Fruit fly (Drosophila melanogaster) whole organism, embryonic: ENCODE results near the gene Best4.

Experiments used
- Blimp-1 ChIP-seq: fragments of 200-800 bp; sonication (Bioruptor generic); optimal IDR thresholded peaks from 3 replicates; lab custom pipeline; 2018; ENCODE audit warnings: missing biosample characterization, missing genetic modification characterization, mild to moderate bottlenecking, moderate library complexity, missing genetic modification reagents
- CG10979 ChIP-seq: fragments of 200-800 bp; sonication (Bioruptor generic); optimal IDR thresholded peaks from 2 replicates; lab custom pipeline; 2018; ENCODE audit warnings: missing biosample characterization, mild to moderate bottlenecking, missing genetic modification characterization, moderate library complexity
- CG12219 ChIP-seq: fragments of 200-800 bp; sonication (Bioruptor generic); optimal IDR thresholded peaks from 3 replicates; lab custom pipeline; 2018; ENCODE audit warnings: missing biosample characterization, mild to moderate bottlenecking, missing genetic modification characterization
- CG12391 ChIP-seq: fragments of 200-800 bp; sonication (Bioruptor generic); optimal IDR thresholded peaks from 3 replicates; lab custom pipeline; 2018; ENCODE audit warnings: missing biosample characterization, mild to moderate bottlenecking, missing genetic modification characterization, moderate library complexity
- CG14710 ChIP-seq: fragments of 200-800 bp; sonication (Bioruptor generic); optimal IDR thresholded peaks from 3 replicates; lab custom pipeline; 2019; ENCODE audit warnings: missing biosample characterization, mild to moderate bottlenecking, missing genetic modification characterization, moderate library complexity
- CG15696 ChIP-seq: fragments of 200-800 bp; sonication (Bioruptor generic); optimal IDR thresholded peaks from 2 replicates; lab custom pipeline; 2019; ENCODE audit warnings: missing biosample characterization, mild to moderate bottlenecking, missing genetic modification characterization, moderate library complexity
- CG1603 ChIP-seq: fragments of 200-800 bp; sonication (Bioruptor generic); optimal IDR thresholded peaks from 2 replicates; lab custom pipeline; 2019; ENCODE audit warnings: missing biosample characterization, mild to moderate bottlenecking, missing genetic modification characterization, moderate library complexity
- CG17186 ChIP-seq: fragments of 200-800 bp; sonication (Bioruptor generic); optimal IDR thresholded peaks from 3 replicates; lab custom pipeline; 2017; ENCODE audit warnings: missing biosample characterization, missing genetic modification reagents, missing genetic modification characterization
- CG17328 ChIP-seq: fragments of 200-800 bp; sonication (Bioruptor generic); IDR thresholded peaks from 2 replicates; pipeline ENCODE4 v1.3.6; 2022; ENCODE audit warnings: missing biosample characterization, missing genetic modification characterization
- CG17829 ChIP-seq: fragments of 200-800 bp; optimal IDR thresholded peaks from 2 replicates; lab custom pipeline; 2019; ENCODE audit warnings: missing biosample characterization, mild to moderate bottlenecking, missing genetic modification characterization, moderate library complexity
- CG18262 ChIP-seq: fragments of 200-800 bp; optimal IDR thresholded peaks from 3 replicates; lab custom pipeline; 2019; ENCODE audit warnings: missing biosample characterization, mild to moderate bottlenecking, missing genetic modification characterization, moderate library complexity
- CG2199 ChIP-seq: fragments of 200-800 bp; sonication (Bioruptor generic); IDR thresholded peaks from 3 replicates; pipeline ENCODE4 v1.3.6; 2022; ENCODE audit warnings: missing biosample characterization, missing genetic modification characterization
- CG2712 ChIP-seq: fragments of 200-800 bp; optimal IDR thresholded peaks from 3 replicates; lab custom pipeline; 2019; ENCODE audit warnings: missing biosample characterization, mild to moderate bottlenecking, missing genetic modification characterization, moderate library complexity
- CG31441 ChIP-seq: fragments of 200-800 bp; sonication (Bioruptor generic); IDR thresholded peaks from 2 replicates; pipeline ENCODE4 v1.3.6; 2022; ENCODE audit warnings: missing biosample characterization, missing genetic modification characterization
- CG4404 ChIP-seq: fragments of 200-800 bp; sonication (Bioruptor generic); IDR thresholded peaks from 2 replicates; pipeline ENCODE4 v1.3.6; 2022; ENCODE audit warnings: missing biosample characterization, missing genetic modification characterization
- CG4424 ChIP-seq: fragments of 200-800 bp; sonication (Bioruptor generic); optimal IDR thresholded peaks from 3 replicates; lab custom pipeline; 2016; ENCODE audit warnings: missing biosample characterization, missing genetic modification characterization
- CG6689 ChIP-seq: fragments of 200-800 bp; sonication (Bioruptor generic); IDR thresholded peaks from 2 replicates; pipeline ENCODE4 v1.3.6; 2022; ENCODE audit warnings: missing biosample characterization, missing genetic modification characterization
- CG8924 ChIP-seq: fragments of 200-800 bp; optimal IDR thresholded peaks from 3 replicates; lab custom pipeline; 2019; ENCODE audit warnings: missing biosample characterization, mild to moderate bottlenecking, missing genetic modification characterization, moderate library complexity
- CG9609 ChIP-seq: fragments of 200-800 bp; sonication (Bioruptor generic); optimal IDR thresholded peaks from 3 replicates; lab custom pipeline; 2016; ENCODE audit warnings: missing biosample characterization, missing genetic modification characterization
- CG9727 ChIP-seq: fragments of 200-800 bp; sonication (Bioruptor generic); optimal IDR thresholded peaks from 3 replicates; lab custom pipeline; 2017; ENCODE audit warnings: missing biosample characterization, mild to moderate bottlenecking, missing genetic modification characterization
- CTCF ChIP-seq: fragments of 200-800 bp; sonication (Bioruptor generic); optimal IDR thresholded peaks from 2 replicates; lab custom pipeline; 2017; ENCODE audit warnings: missing biosample characterization, mild to moderate bottlenecking, missing genetic modification characterization, moderate library complexity
- Doc2 ChIP-seq: fragments of 200-800 bp; sonication (Bioruptor generic); IDR thresholded peaks from 2 replicates; pipeline ENCODE4 v1.3.6; 2022; ENCODE audit warnings: missing biosample characterization, missing genetic modification characterization
- Drgx ChIP-seq: fragments of 200-800 bp; sonication (Bioruptor generic); IDR thresholded peaks from 2 replicates; pipeline ENCODE4 v1.3.6; 2022; ENCODE audit warnings: missing biosample characterization, missing genetic modification characterization
- Hr39 ChIP-seq: fragments of >200 bp; optimal IDR thresholded peaks from 2 replicates; lab custom pipeline; 2017
- Lim3 ChIP-seq: fragments of 200-800 bp; sonication (Bioruptor generic); IDR thresholded peaks from 2 replicates; pipeline ENCODE4 v1.3.6; 2022; ENCODE audit warnings: missing biosample characterization, missing genetic modification characterization
- MTF-1 ChIP-seq: fragments of 200-800 bp; sonication (Bioruptor generic); optimal IDR thresholded peaks from 2 replicates; lab custom pipeline; 2018; ENCODE audit warnings: missing biosample characterization, mild to moderate bottlenecking, missing genetic modification characterization, borderline replicate concordance
- Six4 ChIP-seq: fragments of 200-800 bp; sonication (Bioruptor generic); optimal IDR thresholded peaks from 2 replicates; lab custom pipeline; 2016; ENCODE audit warnings: missing biosample characterization, missing genetic modification characterization
- Spps ChIP-seq: fragments of 200-800 bp; sonication (Bioruptor generic); optimal IDR thresholded peaks from 2 replicates; lab custom pipeline; 2018; ENCODE audit warnings: missing biosample characterization, mild to moderate bottlenecking, missing genetic modification characterization
- Ssrp ChIP-seq: fragments of 200-800 bp; sonication (Bioruptor generic); optimal IDR thresholded peaks from 2 replicates; lab custom pipeline; 2018; ENCODE audit warnings: missing biosample characterization, mild to moderate bottlenecking, missing genetic modification characterization, moderate library complexity
- Tbp ChIP-seq: fragments of >200 bp; optimal IDR thresholded peaks from 2 replicates; lab custom pipeline; 2018; ENCODE audit warnings: missing biosample characterization, missing genetic modification characterization
- Vsx1 ChIP-seq: fragments of 200-800 bp; sonication (Bioruptor generic); optimal IDR thresholded peaks from 2 replicates; lab custom pipeline; 2017; ENCODE audit warnings: missing biosample characterization, mild to moderate bottlenecking, missing genetic modification characterization, missing genetic modification reagents
- bsh ChIP-seq, 2 experiments: fragments of 200-800 bp; sonication (Bioruptor generic); optimal IDR thresholded peaks; 2 replicates each; lab custom pipeline; 2017 to 2018; ENCODE audit warnings: mild to moderate bottlenecking in 2 of 2, missing biosample characterization in 2 of 2, missing genetic modification characterization in 2 of 2, moderate library complexity in 1 of 2
- cad ChIP-seq: fragments of >200 bp; optimal IDR thresholded peaks from 2 replicates; lab custom pipeline; 2017; ENCODE audit warnings: missing biosample characterization, missing genetic modification characterization
- cas ChIP-seq: fragments of 200-800 bp; sonication (Bioruptor generic); IDR thresholded peaks from 2 replicates; pipeline ENCODE4 v1.3.6; 2022; ENCODE audit warnings: missing biosample characterization, missing genetic modification characterization
- crol ChIP-seq: fragments of 200-800 bp; sonication (Bioruptor generic); IDR thresholded peaks from 2 replicates; pipeline ENCODE4 v1.3.6; 2022; ENCODE audit warnings: missing biosample characterization, missing genetic modification characterization
- dysf ChIP-seq: fragments of 200-800 bp; sonication (Bioruptor generic); IDR thresholded peaks from 3 replicates; pipeline ENCODE4 v1.3.6; 2022; ENCODE audit warnings: missing biosample characterization, missing genetic modification characterization
- fd96Cb ChIP-seq: fragments of 200-800 bp; sonication (Bioruptor generic); optimal IDR thresholded peaks from 2 replicates; lab custom pipeline; 2018; ENCODE audit warnings: missing biosample characterization, mild to moderate bottlenecking, missing genetic modification characterization, moderate library complexity
- lola ChIP-seq, 3 experiments: fragments of >200 bp in 2 of 3; fragments of 200-800 bp in 1 of 3; sonication (Bioruptor generic) in 1 of 3; optimal IDR thresholded peaks; 2 replicates each; lab custom pipeline; 2017 to 2019; ENCODE audit warnings: missing biosample characterization in 3 of 3, missing genetic modification characterization in 3 of 3, mild to moderate bottlenecking in 1 of 3, moderate library complexity in 1 of 3
- nmo ChIP-seq: fragments of 200-800 bp; sonication (Bioruptor generic); optimal IDR thresholded peaks from 2 replicates; lab custom pipeline; 2018; ENCODE audit warnings: missing biosample characterization, mild to moderate bottlenecking, missing genetic modification characterization, moderate library complexity
- odd ChIP-seq: fragments of 200-800 bp; sonication (Bioruptor generic); optimal IDR thresholded peaks from 2 replicates; lab custom pipeline; 2017; ENCODE audit warnings: missing biosample characterization, mild to moderate bottlenecking, missing genetic modification characterization
- pita ChIP-seq: fragments of 200-800 bp; sonication (Bioruptor generic); optimal IDR thresholded peaks from 2 replicates; lab custom pipeline; 2017; ENCODE audit warnings: missing biosample characterization, mild to moderate bottlenecking, missing genetic modification characterization
- sc ChIP-seq, 3 experiments: fragments of >200 bp in 2 of 3; fragments of 200-800 bp in 1 of 3; sonication (Bioruptor generic) in 1 of 3; optimal IDR thresholded peaks; 2 replicates in 2 of 3; 3 replicates in 1 of 3; lab custom pipeline; 2017; ENCODE audit warnings: mild to moderate bottlenecking in 1 of 3, missing biosample characterization in 1 of 3, missing genetic modification characterization in 1 of 3, missing genetic modification reagents in 1 of 3
- sens ChIP-seq: fragments of 200-800 bp; sonication (Bioruptor generic); peaks from one replicate; lab custom pipeline; 2016; ENCODE audit warnings: missing biosample characterization, missing genetic modification characterization
- slou ChIP-seq: fragments of 200-800 bp; sonication (Bioruptor generic); optimal IDR thresholded peaks from 3 replicates; lab custom pipeline; 2016; ENCODE audit warnings: missing biosample characterization, missing genetic modification characterization
- sna ChIP-seq: fragments of 200-800 bp; sonication (Bioruptor generic); IDR thresholded peaks from 2 replicates; pipeline ENCODE4 v1.3.6; 2022; ENCODE audit warnings: missing biosample characterization, missing genetic modification characterization; ENCODE audit not compliant: partially characterized antibody
- trem ChIP-seq: fragments of 200-800 bp; optimal IDR thresholded peaks from 3 replicates; lab custom pipeline; 2019; ENCODE audit warnings: missing biosample characterization, mild to moderate bottlenecking, missing genetic modification characterization, moderate library complexity
- tup ChIP-seq: fragments of 200-800 bp; sonication (Bioruptor generic); optimal IDR thresholded peaks from 2 replicates; lab custom pipeline; 2016; ENCODE audit warnings: missing biosample characterization, mild to moderate bottlenecking, missing genetic modification characterization, moderate library complexity
- zf30C ChIP-seq: fragments of 200-800 bp; sonication (Bioruptor generic); optimal IDR thresholded peaks from 3 replicates; lab custom pipeline; 2018; ENCODE audit warnings: missing biosample characterization, mild to moderate bottlenecking, missing genetic modification characterization

Gene Best4

dm6 chr3L:15264247-15265028 lies 34.3 kb upstream of the Best4 start (continued):
- peak; percentile 27 for TF ChIP-seq nmo (GFP tag; lab: Kevin White, UChicago)
- peak; percentile 48 for TF ChIP-seq zf30C (GFP tag; lab: Kevin White, UChicago)
- TF ChIP-seq pita (GFP tag; lab: Kevin White, UChicago): peak; percentile 23
- TF ChIP-seq CG15696 (tag; lab: Kevin White, UChicago): peak; percentile 46
- peak; percentile 11 to 66 for TF ChIP-seq bsh (GFP tag; optimal IDR thresholded peaks at IDR 0.05; lab: Kevin White, UChicago)
- TF ChIP-seq CG14710 (tag; lab: Kevin White, UChicago): peak; percentile 34
- TF ChIP-seq lola (GFP tag; optimal IDR thresholded peaks at IDR 0.05; lab: Kevin White, UChicago): peak in 1 of 3 experiments; percentile 45
- TF ChIP-seq fd96Cb (tag; lab: Kevin White, UChicago): peak; percentile 28
- no peak for TF ChIP-seq tup (GFP tag; lab: Kevin White, UChicago)
- TF ChIP-seq CG2199 (GFP tag; lab: Robert Waterston, UW): peak; percentile 58; the same call in 1 of the 3 replicates
- peak; percentile 5 for TF ChIP-seq CG4424 (GFP tag; lab: Kevin White, UChicago)
- peak; percentile 22 for TF ChIP-seq trem (tag; lab: Kevin White, UChicago)
- peak; percentile 32 for TF ChIP-seq CG17829
- TF ChIP-seq CG17328 (GFP tag; lab: Robert Waterston, UW): no peak
- TF ChIP-seq CG10979 (tag; lab: Kevin White, UChicago): peak; percentile 58
- TF ChIP-seq CG31441 (GFP tag; lab: Robert Waterston, UW): peak; percentile 41; the same call in 1 of the 2 replicates
- TF ChIP-seq CTCF (GFP tag; lab: Kevin White, UChicago): peak; percentile 51
- 0 out of 2 replicates have a peak, but pooled peaks have one; percentile 6 for TF ChIP-seq CG6689
- peak; percentile 73 for TF ChIP-seq crol (GFP tag; lab: Robert Waterston, UW)
- no peak for TF ChIP-seq CG12219 (GFP tag; lab: Kevin White, UChicago)
- peak; percentile 41; the same call in 1 of the 2 replicates for TF ChIP-seq Drgx (GFP tag; lab: Robert Waterston, UW)
- no peak for TF ChIP-seq MTF-1 (GFP tag; lab: Kevin White, UChicago)
- TF ChIP-seq Ssrp (tag; lab: Kevin White, UChicago): peak; percentile 28
- peak; percentile 50 for TF ChIP-seq CG18262
- TF ChIP-seq Blimp-1: peak; percentile 2
- peak; percentile 13 for TF ChIP-seq CG12391 (tag; lab: Kevin White, UChicago)

- TF ChIP-seq fd96Cb (tag; lab: Kevin White, UChicago) (no peak), odd (GFP tag; lab: Kevin White, UChicago) (no peak), sc (optimal IDR thresholded peaks at IDR 0.05; lab: Kevin White, UChicago) (no peak), sc (GFP tag; optimal IDR thresholded peaks at IDR 0.05; lab: Kevin White, UChicago) (no peak), CG9727 (peak; percentile 60), CG1603 (no peak), sna (no peak), Six4 (no peak), Doc2 (no peak), CG17186 (no peak), CG2712 (tag; lab: Kevin White, UChicago) (peak; percentile 23), slou (GFP tag; lab: Kevin White, UChicago) (no peak), Tbp (GFP tag; lab: Kevin White, UChicago) (no peak), CG8924 (tag; lab: Kevin White, UChicago) (no peak), CG4424 (GFP tag; lab: Kevin White, UChicago) (peak; percentile 4), sens (GFP tag; lab: Kevin White, UChicago) (peak; percentile 63), Spps (tag; lab: Kevin White, UChicago) (no peak), zf30C (GFP tag; lab: Kevin White, UChicago) (peak; percentile 56), Lim3 (GFP tag; lab: Robert Waterston, UW) (no peak), cas (GFP tag; lab: Robert Waterston, UW) (no peak), Hr39 (lab: Kevin White, UChicago) (no peak), CG4404 (GFP tag; lab: Robert Waterston, UW) (peak; percentile 33; the same call in 1 of the 2 replicates), cad (GFP tag; lab: Kevin White, UChicago) (no peak), Vsx1 (no peak), CG9609 (GFP tag; lab: Kevin White, UChicago) (no peak), dysf (GFP tag; lab: Robert Waterston, UW) (no peak)
These were observed 32.1 kb upstream of the Best4 start for dm6 chr3L:15266628-15267027.
